Worm (Caenorhabditis elegans) whole organism, L4 larva: ENCODE data around the gene gmap-1.

ENCODE experiments used
- D1046.2 ChIP-seq: fragments of 200-800 bp; sonication (Bioruptor generic); IDR thresholded peaks from 2 replicates; pipeline ENCODE4 v1.3.6; 2022; ENCODE audit warnings: missing genetic modification characterization, missing compliant biosample characterization
- F26F4.8 ChIP-seq: fragments of 200-800 bp; sonication (Bioruptor generic); conservative IDR thresholded peaks from 2 replicates; pipeline ENCODE4 v1.3.6; 2022; ENCODE audit warnings: missing genetic modification characterization, missing compliant biosample characterization
- F37D6.2 ChIP-seq: sonication (generic microtip); optimal IDR thresholded peaks from 2 replicates; lab custom pipeline; 2016; ENCODE audit warnings: mild to moderate bottlenecking, missing genetic modification characterization, missing compliant biosample characterization
- F44E2.7 ChIP-seq: fragments of 200-800 bp; sonication (Bioruptor generic); IDR thresholded peaks from 2 replicates; pipeline ENCODE4 v2.1.2; 2022; ENCODE audit warnings: missing genetic modification characterization, missing compliant biosample characterization
- F49E8.2 ChIP-seq: sonication (generic microtip); optimal IDR thresholded peaks from 2 replicates; lab custom pipeline; 2016; ENCODE audit warnings: missing compliant biosample characterization, mild to moderate bottlenecking, missing genetic modification characterization, borderline replicate concordance
- Y48G9A.11 ChIP-seq: fragments of 200-800 bp; sonication (Bioruptor generic); IDR thresholded peaks from 2 replicates; pipeline ENCODE4 v1.3.6; 2022; ENCODE audit warnings: missing genetic modification reagents, missing genetic modification characterization, missing compliant biosample characterization
- ZK337.2 ChIP-seq: fragments of 200-800 bp; sonication (Bioruptor generic); IDR thresholded peaks from 2 replicates; pipeline ENCODE4 v1.3.6; 2022; ENCODE audit warnings: missing genetic modification reagents, missing genetic modification characterization, missing compliant biosample characterization
- aha-1 ChIP-seq: fragments of 150-350 bp; peaks from one replicate; lab custom pipeline; 2014; ENCODE audit warnings: missing biosample characterization, missing genetic modification characterization
- aly-2 ChIP-seq: sonication (generic microtip); optimal IDR thresholded peaks from 2 replicates; lab custom pipeline; 2018; ENCODE audit warnings: missing biosample characterization, missing genetic modification characterization
- ceh-20 ChIP-seq: fragments of 200-800 bp; sonication (Bioruptor generic); IDR thresholded peaks from 2 replicates; pipeline ENCODE4 v1.3.6; 2022; ENCODE audit warnings: missing genetic modification reagents, missing genetic modification characterization, missing compliant biosample characterization
- ceh-82 ChIP-seq: sonication (generic microtip); optimal IDR thresholded peaks from 2 replicates; lab custom pipeline; 2017; ENCODE audit warnings: missing biosample characterization, missing genetic modification characterization
- ces-1 ChIP-seq: fragments of 150-350 bp; sonication (generic microtip); optimal IDR thresholded peaks from 4 replicates; lab custom pipeline; 2014; ENCODE audit warnings: missing biosample characterization, missing genetic modification reagents, missing genetic modification characterization
- ctbp-1 ChIP-seq: fragments of 200-800 bp; sonication (Bioruptor generic); IDR thresholded peaks from 2 replicates; pipeline ENCODE4 v1.3.6; 2022; ENCODE audit warnings: missing genetic modification reagents, missing genetic modification characterization, missing compliant biosample characterization
- daf-16 ChIP-seq, 3 experiments: sonication (generic microtip); optimal IDR thresholded peaks; 2 replicates each; lab custom pipeline; 2016 to 2017; ENCODE audit warnings: missing genetic modification characterization in 3 of 3, missing genetic modification reagents in 3 of 3, mild to moderate bottlenecking in 2 of 3, missing compliant biosample characterization in 2 of 3, missing biosample characterization in 1 of 3, moderate library complexity in 1 of 3
- daf-19 ChIP-seq: fragments of 200-800 bp; sonication (Bioruptor generic); conservative IDR thresholded peaks from 2 replicates; pipeline ENCODE4 v1.3.6; 2022; ENCODE audit warnings: missing genetic modification characterization, missing compliant biosample characterization
- dmd-9 ChIP-seq: fragments of 200-800 bp; sonication (Bioruptor generic); IDR thresholded peaks from 2 replicates; pipeline ENCODE4 v1.3.6; 2022; ENCODE audit warnings: missing genetic modification reagents, missing genetic modification characterization, missing compliant biosample characterization
- dve-1 ChIP-seq: sonication (generic microtip); optimal IDR thresholded peaks from 2 replicates; lab custom pipeline; 2017; ENCODE audit warnings: antibody characterized with exemption, mild to moderate bottlenecking, missing genetic modification characterization, missing compliant biosample characterization; ENCODE audit not compliant: insufficient read depth
- fos-1 ChIP-seq: fragments of 150-350 bp; optimal IDR thresholded peaks from 2 replicates; lab custom pipeline; 2014; ENCODE audit warnings: missing biosample characterization, missing genetic modification characterization
- gei-8 ChIP-seq: fragments of 200-800 bp; sonication (Bioruptor generic); optimal IDR thresholded peaks from 2 replicates; lab custom pipeline; 2018; ENCODE audit warnings: mild to moderate bottlenecking, missing genetic modification characterization, missing compliant biosample characterization
- hlh-30 ChIP-seq: sonication (generic microtip); optimal IDR thresholded peaks from 2 replicates; lab custom pipeline; 2017; ENCODE audit warnings: antibody characterized with exemption, mild to moderate bottlenecking, missing genetic modification characterization, missing compliant biosample characterization; ENCODE audit not compliant: insufficient read depth
- lin-15B ChIP-seq: fragments of 150-350 bp; sonication (generic microtip); optimal IDR thresholded peaks from 3 replicates; lab custom pipeline; 2014; ENCODE audit warnings: missing biosample characterization, missing genetic modification characterization
- lin-38 ChIP-seq: fragments of 200-800 bp; sonication (Bioruptor generic); IDR thresholded peaks from 2 replicates; pipeline ENCODE4 v1.3.6; 2022; ENCODE audit warnings: missing genetic modification reagents, missing genetic modification characterization, missing compliant biosample characterization
- lin-39 ChIP-seq: fragments of 150-350 bp; optimal IDR thresholded peaks from 2 replicates; lab custom pipeline; 2014; ENCODE audit warnings: missing biosample characterization, missing genetic modification reagents, missing genetic modification characterization
- lir-3 ChIP-seq: sonication (generic microtip); optimal IDR thresholded peaks from 2 replicates; lab custom pipeline; 2016; ENCODE audit warnings: mild to moderate bottlenecking, missing genetic modification characterization, missing compliant biosample characterization
- madf-9 ChIP-seq: fragments of 200-800 bp; sonication (Bioruptor generic); conservative IDR thresholded peaks from 2 replicates; pipeline ENCODE4 v1.3.6; 2022; ENCODE audit warnings: missing genetic modification reagents, missing genetic modification characterization, missing compliant biosample characterization
- mdt-29 ChIP-seq: fragments of 200-800 bp; sonication (Bioruptor generic); IDR thresholded peaks from 2 replicates; pipeline ENCODE4 v1.3.6; 2022; ENCODE audit warnings: missing genetic modification reagents, missing genetic modification characterization, missing compliant biosample characterization
- mep-1 ChIP-seq: fragments of 150-350 bp; sonication (generic microtip); optimal IDR thresholded peaks from 3 replicates; lab custom pipeline; 2014; ENCODE audit warnings: missing biosample characterization, missing genetic modification characterization
- mes-2 ChIP-seq: sonication (generic microtip); optimal IDR thresholded peaks from 2 replicates; lab custom pipeline; 2016; ENCODE audit warnings: missing genotype, mild to moderate bottlenecking, missing genetic modification characterization, missing compliant biosample characterization; ENCODE audit not compliant: poor library complexity, severe bottlenecking
- mxl-3 ChIP-seq: fragments of 200-800 bp; sonication (Bioruptor generic); optimal IDR thresholded peaks from 2 replicates; lab custom pipeline; 2018; ENCODE audit warnings: mild to moderate bottlenecking, missing genetic modification characterization, missing compliant biosample characterization
- nhr-102 ChIP-seq: sonication (generic microtip); optimal IDR thresholded peaks from 2 replicates; lab custom pipeline; 2016; ENCODE audit warnings: mild to moderate bottlenecking, missing genetic modification characterization, moderate library complexity, missing compliant biosample characterization
- nhr-11 ChIP-seq: fragments of 150-350 bp; optimal IDR thresholded peaks from 2 replicates; lab custom pipeline; 2014; ENCODE audit warnings: missing biosample characterization, missing genetic modification characterization
- nhr-41 ChIP-seq: fragments of 200-800 bp; sonication (Bioruptor generic); IDR thresholded peaks from 2 replicates; pipeline ENCODE4 v1.3.6; 2022; ENCODE audit warnings: missing genetic modification reagents, missing genetic modification characterization, missing compliant biosample characterization
- nhr-42 ChIP-seq: fragments of 200-800 bp; sonication (Bioruptor generic); IDR thresholded peaks from 2 replicates; pipeline ENCODE4 v1.3.6; 2022; ENCODE audit warnings: missing genetic modification characterization, missing compliant biosample characterization
- nhr-48 ChIP-seq: sonication (generic microtip); optimal IDR thresholded peaks from 2 replicates; lab custom pipeline; 2016; ENCODE audit warnings: mild to moderate bottlenecking, missing genetic modification characterization, missing compliant biosample characterization
- nhr-76 ChIP-seq: fragments of 150-350 bp; optimal IDR thresholded peaks from 2 replicates; lab custom pipeline; 2014; ENCODE audit warnings: missing biosample characterization, missing genetic modification characterization
- pha-4 ChIP-seq, 2 experiments: fragments of 150-350 bp in 1 of 2; fragments of 200-800 bp in 1 of 2; sonication (Bioruptor generic) in 1 of 2; IDR thresholded peaks in 1 of 2; optimal IDR thresholded peaks in 1 of 2; 2 replicates each; pipeline versions ENCODE4 v1.3.6 to Lab custom; 2014 to 2022; ENCODE audit warnings: missing genetic modification characterization in 2 of 2, missing genetic modification reagents in 2 of 2, missing biosample characterization in 1 of 2, missing compliant biosample characterization in 1 of 2
- php-3 ChIP-seq: fragments of 200-800 bp; sonication (Bioruptor generic); IDR thresholded peaks from 2 replicates; pipeline ENCODE4 v1.3.6; 2022; ENCODE audit warnings: missing genetic modification reagents, missing genetic modification characterization, missing compliant biosample characterization
- sdz-12 ChIP-seq: fragments of 200-800 bp; sonication (Bioruptor generic); optimal IDR thresholded peaks from 2 replicates; lab custom pipeline; 2018; ENCODE audit warnings: mild to moderate bottlenecking, missing genetic modification characterization, missing compliant biosample characterization
- spr-3 ChIP-seq: fragments of 200-800 bp; sonication (Bioruptor generic); optimal IDR thresholded peaks from 2 replicates; lab custom pipeline; 2018; ENCODE audit warnings: mild to moderate bottlenecking, missing genetic modification characterization, missing compliant biosample characterization
- tag-97 ChIP-seq: fragments of 200-800 bp; sonication (Bioruptor generic); IDR thresholded peaks from 2 replicates; pipeline ENCODE4 v1.3.6; 2022; ENCODE audit warnings: missing genetic modification characterization, missing compliant biosample characterization
- tra-1 ChIP-seq: fragments of 200-800 bp; sonication (Bioruptor generic); IDR thresholded peaks from 2 replicates; pipeline ENCODE4 v1.3.6; 2022; ENCODE audit warnings: missing genetic modification reagents, missing genetic modification characterization, missing compliant biosample characterization
- unc-62 ChIP-seq, 3 experiments: fragments of 150-350 bp in 1 of 3; sonication (generic microtip); optimal IDR thresholded peaks in 2 of 3; peaks in 1 of 3; 1 replicate in 1 of 3; 2 replicates in 2 of 3; lab custom pipeline; 2014 to 2017; ENCODE audit warnings: missing biosample characterization in 3 of 3, missing genetic modification characterization in 3 of 3, missing genetic modification reagents in 3 of 3, missing genotype in 1 of 3
- vab-7 ChIP-seq: fragments of 200-800 bp; sonication (Bioruptor generic); IDR thresholded peaks from 2 replicates; pipeline ENCODE4 v1.3.6; 2022; ENCODE audit warnings: missing genetic modification reagents, missing genetic modification characterization, missing compliant biosample characterization
- zag-1 ChIP-seq: fragments of 150-350 bp; optimal IDR thresholded peaks from 2 replicates; lab custom pipeline; 2014; ENCODE audit warnings: missing biosample characterization, missing genetic modification characterization
- zfp-3 ChIP-seq: fragments of 200-800 bp; sonication (Bioruptor generic); conservative IDR thresholded peaks from 2 replicates; pipeline ENCODE4 v1.3.6; 2022; ENCODE audit warnings: missing genetic modification reagents, missing genetic modification characterization, missing compliant biosample characterization
- zip-2 ChIP-seq: fragments of 150-350 bp; optimal IDR thresholded peaks from 2 replicates; lab custom pipeline; 2014; ENCODE audit warnings: missing biosample characterization, missing genetic modification characterization
- ztf-11 ChIP-seq: fragments of 150-350 bp; optimal IDR thresholded peaks from 2 replicates; lab custom pipeline; 2014; ENCODE audit warnings: missing biosample characterization, missing genetic modification characterization
- ztf-7 ChIP-seq: fragments of 150-350 bp; optimal IDR thresholded peaks from 2 replicates; lab custom pipeline; 2014; ENCODE audit warnings: missing biosample characterization, missing genetic modification characterization

The gmap-1 gene

ce11 chrX:12889837-12890449, 44.8 kb downstream of the gmap-1 start:
- TF ChIP-seq zip-2 (tag; lab: Kevin White, UChicago) (peak; percentile 61), aha-1 (tag; lab: Kevin White, UChicago) (peak; percentile 97), zfp-3 (peak; percentile 61), dmd-9 (GFP tag; lab: Robert Waterston, UW) (peak; percentile 79), hlh-30 (tag; lab: Kevin White, UChicago) (peak; percentile 71), mdt-29 (no peak), nhr-102 (tag; lab: Kevin White, UChicago) (peak; percentile 80), unc-62 (GFP tag; optimal IDR thresholded peaks at IDR 0.05 in 1 of 2; lab: Kevin White, UChicago) (peak in 1 of 2 experiments; percentile 83), unc-62 (tag; optimal IDR thresholded peaks at IDR 0.05; lab: Kevin White, UChicago) (no peak), ztf-11 (tag; lab: Kevin White, UChicago) (no peak), lin-38 (GFP tag; lab: Robert Waterston, UW) (peak; percentile 63), F44E2.7 (GFP tag; lab: Robert Waterston, UW) (peak; percentile 74; the same call in 1 of the 2 replicates), ctbp-1 (GFP tag; lab: Robert Waterston, UW) (peak; percentile 71), Y48G9A.11 (GFP tag; lab: Robert Waterston, UW) (peak; percentile 16; the same call in 1 of the 2 replicates), gei-8 (GFP tag; lab: Kevin White, UChicago) (peak; percentile 33), pha-4 (GFP tag; IDR thresholded peaks at IDR 0.05; lab: Robert Waterston, UW) (peak; percentile 84), pha-4 (tag; optimal IDR thresholded peaks at IDR 0.05; lab: Kevin White, UChicago) (no peak), daf-19 (GFP tag; lab: Robert Waterston, UW) (peak; percentile 91), lir-3 (tag; lab: Kevin White, UChicago) (peak; percentile 47), sdz-12 (peak; percentile 91), aly-2 (tag; lab: Kevin White, UChicago) (no peak), madf-9 (GFP tag; lab: Robert Waterston, UW) (peak; percentile 63), vab-7 (GFP tag; lab: Robert Waterston, UW) (peak; percentile 76), dve-1 (peak; percentile 77), zag-1 (peak; percentile 28), spr-3 (GFP tag; lab: Kevin White, UChicago) (peak; percentile 61), F49E8.2 (tag; lab: Kevin White, UChicago) (peak; percentile 33), mep-1 (peak; percentile 67), nhr-76 (tag; lab: Kevin White, UChicago) (no peak), F26F4.8 (GFP tag; lab: Robert Waterston, UW) (peak; percentile 67), ZK337.2 (GFP tag; lab: Robert Waterston, UW) (peak; percentile 57; the same call in 1 of the 2 replicates), ceh-82 (tag; lab: Kevin White, UChicago) (no peak), mxl-3 (GFP tag; lab: Kevin White, UChicago) (peak; percentile 51), nhr-41 (peak; percentile 39; the same call in 1 of the 2 replicates), lin-15B (tag; lab: Kevin White, UChicago) (no peak), D1046.2 (0 out of 2 replicates have a peak, but pooled peaks have one; percentile 73), lin-39 (tag; lab: Kevin White, UChicago) (no peak), fos-1 (tag; lab: Kevin White, UChicago) (no peak), php-3 (GFP tag; lab: Robert Waterston, UW) (peak; percentile 56; the same call in 1 of the 2 replicates), ces-1 (peak; percentile 26), tag-97 (GFP tag; lab: Robert Waterston, UW) (no peak), mes-2 (tag; lab: Kevin White, UChicago) (peak; percentile 88), nhr-11 (tag; lab: Kevin White, UChicago) (peak; percentile 75), tra-1 (GFP tag; lab: Robert Waterston, UW) (peak; percentile 38), ceh-20 (peak; percentile 59; the same call in 1 of the 2 replicates), daf-16 (GFP tag; optimal IDR thresholded peaks at IDR 0.05; lab: Kevin White, UChicago) (peak; percentile 58 to 65), daf-16 (tag; optimal IDR thresholded peaks at IDR 0.05; lab: Kevin White, UChicago) (peak; percentile 45), nhr-48 (tag; lab: Kevin White, UChicago) (peak; percentile 74), F37D6.2 (peak; percentile 50), ztf-7 (peak; percentile 76), nhr-42 (GFP tag; lab: Robert Waterston, UW) (peak; percentile 74; the same call in 1 of the 2 replicates)
